Worm (Caenorhabditis elegans): ENCODE data around the gene ZK1073.1.

ce11 chrX:16172863-16173262, 44.2 kb upstream of the ZK1073.1 start:
- TF ChIP-seq mdl-1 (tag; optimal IDR thresholded peaks at IDR 0.05), result no peak
- no peak for TF ChIP-seq sea-2 (GFP tag; optimal IDR thresholded peaks at IDR 0.05)
- TF ChIP-seq ztf-11 (tag; optimal IDR thresholded peaks at IDR 0.05), result no peak
- TF ChIP-seq pha-4 (tag; optimal IDR thresholded peaks at IDR 0.05), result no peak
- TF ChIP-seq fos-1 (tag; optimal IDR thresholded peaks at IDR 0.05), result no peak
- TF ChIP-seq egl-27 (tag; optimal IDR thresholded peaks at IDR 0.05), result no peak
- no peak for TF ChIP-seq lin-39 (tag; optimal IDR thresholded peaks at IDR 0.05)
- no peak for TF ChIP-seq aly-2 (tag; optimal IDR thresholded peaks at IDR 0.05)

Data from whole organism, L3 larva.